Fruit fly (Drosophila melanogaster) whole organism, embryonic: ENCODE data around the gene Atat.
A peak's percentile ranks its signal among the peaks of the same experiment; 100 is the strongest.

Source experiments
- CG13296 ChIP-seq: fragments of 200-800 bp; sonication (Bioruptor generic); optimal IDR thresholded peaks from 3 replicates; lab custom pipeline; 2018; ENCODE audit warnings: missing biosample characterization, mild to moderate bottlenecking, missing genetic modification characterization
- CG15479 ChIP-seq: fragments of 200-800 bp; sonication (Bioruptor generic); optimal IDR thresholded peaks from 3 replicates; lab custom pipeline; 2019; ENCODE audit warnings: missing biosample characterization, mild to moderate bottlenecking, missing genetic modification characterization, moderate library complexity
- CG17612 ChIP-seq: fragments of 200-800 bp; sonication (Bioruptor generic); IDR thresholded peaks from 2 replicates; pipeline ENCODE4 v1.3.6; 2022; ENCODE audit warnings: missing biosample characterization, missing genetic modification characterization
- CG1832 ChIP-seq: fragments of 200-800 bp; sonication (Bioruptor generic); optimal IDR thresholded peaks from 2 replicates; lab custom pipeline; 2017; ENCODE audit warnings: missing biosample characterization, mild to moderate bottlenecking, missing genetic modification characterization, inconsistent platforms
- CG2199 ChIP-seq: fragments of 200-800 bp; sonication (Bioruptor generic); IDR thresholded peaks from 3 replicates; pipeline ENCODE4 v1.3.6; 2022; ENCODE audit warnings: missing biosample characterization, missing genetic modification characterization
- CG2678 ChIP-seq: fragments of 200-800 bp; sonication (Bioruptor generic); optimal IDR thresholded peaks from 3 replicates; lab custom pipeline; 2019; ENCODE audit warnings: missing biosample characterization, mild to moderate bottlenecking, missing genetic modification characterization, moderate library complexity
- CG2875 ChIP-seq: fragments of 200-800 bp; sonication (Bioruptor generic); optimal IDR thresholded peaks from 2 replicates; lab custom pipeline; 2017; ENCODE audit warnings: missing biosample characterization, mild to moderate bottlenecking, missing genetic modification characterization, missing genetic modification reagents
- CG3163 ChIP-seq: fragments of 200-800 bp; sonication (Bioruptor generic); optimal IDR thresholded peaks from 3 replicates; lab custom pipeline; 2016; ENCODE audit warnings: missing biosample characterization, missing genetic modification characterization
- CG4360 ChIP-seq: fragments of 200-800 bp; sonication (Bioruptor generic); IDR thresholded peaks from 2 replicates; pipeline ENCODE4 v1.3.6; 2022; ENCODE audit warnings: missing biosample characterization, missing genetic modification characterization
- CG4854 ChIP-seq: fragments of 200-800 bp; sonication (Bioruptor generic); optimal IDR thresholded peaks from 2 replicates; lab custom pipeline; 2016; ENCODE audit warnings: missing biosample characterization, missing genetic modification characterization, inconsistent platforms
- CG5180 ChIP-seq: fragments of 200-800 bp; sonication (Bioruptor generic); optimal IDR thresholded peaks from 3 replicates; lab custom pipeline; 2017; ENCODE audit warnings: missing biosample characterization, missing genetic modification characterization, mild to moderate bottlenecking, moderate library complexity, missing genetic modification reagents
- CG6272 ChIP-seq: fragments of 200-800 bp; sonication (Bioruptor generic); IDR thresholded peaks from 2 replicates; pipeline ENCODE4 v1.3.6; 2022; ENCODE audit warnings: missing biosample characterization, missing genetic modification characterization
- CG6683 ChIP-seq: fragments of 200-800 bp; sonication (Bioruptor generic); optimal IDR thresholded peaks from 2 replicates; lab custom pipeline; 2017; ENCODE audit warnings: missing biosample characterization, mild to moderate bottlenecking, missing genetic modification characterization, missing genetic modification reagents
- CG6854 ChIP-seq: fragments of 200-800 bp; sonication (Bioruptor generic); optimal IDR thresholded peaks from 3 replicates; lab custom pipeline; 2017; ENCODE audit warnings: missing biosample characterization, mild to moderate bottlenecking, missing genetic modification characterization
- Dbx ChIP-seq: fragments of 200-800 bp; sonication (Bioruptor generic); IDR thresholded peaks from 3 replicates; pipeline ENCODE4 v1.3.6; 2022; ENCODE audit warnings: missing biosample characterization, missing genetic modification characterization
- Drgx ChIP-seq: fragments of 200-800 bp; sonication (Bioruptor generic); IDR thresholded peaks from 2 replicates; pipeline ENCODE4 v1.3.6; 2022; ENCODE audit warnings: missing biosample characterization, missing genetic modification characterization
- E2f2 ChIP-seq: fragments of 200-800 bp; sonication (Bioruptor generic); IDR thresholded peaks from 2 replicates; pipeline ENCODE4 v1.3.6; 2022; ENCODE audit warnings: missing biosample characterization, missing genetic modification characterization
- HmgD ChIP-seq: fragments of 200-800 bp; sonication (Bioruptor generic); optimal IDR thresholded peaks from 3 replicates; lab custom pipeline; 2016; ENCODE audit warnings: missing biosample characterization, missing genetic modification characterization
- Lhr ChIP-seq: fragments of 200-800 bp; sonication (Bioruptor generic); optimal IDR thresholded peaks from 3 replicates; lab custom pipeline; 2017; ENCODE audit warnings: mild to moderate bottlenecking, missing biosample characterization, missing genetic modification reagents, missing genetic modification characterization
- Pdp1 ChIP-seq, 2 experiments: fragments of 200-800 bp; sonication (Bioruptor generic); optimal IDR thresholded peaks; 3 replicates each; lab custom pipeline; 2016; ENCODE audit warnings: missing biosample characterization in 2 of 2, missing genetic modification characterization in 2 of 2, mild to moderate bottlenecking in 1 of 2, moderate library complexity in 1 of 2
- Six4 ChIP-seq: fragments of 200-800 bp; sonication (Bioruptor generic); optimal IDR thresholded peaks from 2 replicates; lab custom pipeline; 2016; ENCODE audit warnings: missing biosample characterization, missing genetic modification characterization
- ac ChIP-seq: fragments of 200-800 bp; sonication (Bioruptor generic); optimal IDR thresholded peaks from 3 replicates; lab custom pipeline; 2017; ENCODE audit warnings: missing biosample characterization, mild to moderate bottlenecking, missing genetic modification characterization
- cad ChIP-seq: fragments of >200 bp; optimal IDR thresholded peaks from 2 replicates; lab custom pipeline; 2017; ENCODE audit warnings: missing biosample characterization, missing genetic modification characterization
- cas ChIP-seq: fragments of 200-800 bp; sonication (Bioruptor generic); IDR thresholded peaks from 2 replicates; pipeline ENCODE4 v1.3.6; 2022; ENCODE audit warnings: missing biosample characterization, missing genetic modification characterization
- chif ChIP-seq, 2 experiments: fragments of 200-800 bp; sonication (Bioruptor generic); optimal IDR thresholded peaks; 3 replicates each; lab custom pipeline; 2016; ENCODE audit warnings: missing biosample characterization in 2 of 2, missing genetic modification characterization in 2 of 2
- chm ChIP-seq: fragments of 200-800 bp; sonication (Bioruptor generic); IDR thresholded peaks from 2 replicates; pipeline ENCODE4 v1.3.6; 2022; ENCODE audit warnings: missing biosample characterization, missing genetic modification characterization
- eve ChIP-seq, 2 experiments: fragments of >200 bp; optimal IDR thresholded peaks; 2 replicates each; lab custom pipeline; 2017; ENCODE audit warnings: missing biosample characterization in 2 of 2, missing genetic modification characterization in 2 of 2
- eyg ChIP-seq: fragments of 200-800 bp; sonication (Bioruptor generic); optimal IDR thresholded peaks from 3 replicates; lab custom pipeline; 2016; ENCODE audit warnings: missing biosample characterization, missing genetic modification characterization
- grau ChIP-seq: fragments of 200-800 bp; optimal IDR thresholded peaks from 3 replicates; lab custom pipeline; 2019; ENCODE audit warnings: missing biosample characterization, mild to moderate bottlenecking, missing genetic modification characterization, moderate library complexity
- ind ChIP-seq: fragments of 200-800 bp; sonication (Bioruptor generic); optimal IDR thresholded peaks from 3 replicates; lab custom pipeline; 2016; ENCODE audit warnings: missing biosample characterization, missing genetic modification characterization
- kay ChIP-seq: fragments of 200-800 bp; sonication (Bioruptor generic); optimal IDR thresholded peaks from 2 replicates; lab custom pipeline; 2016; ENCODE audit warnings: missing biosample characterization, missing genetic modification characterization
- kni ChIP-seq: fragments of 200-800 bp; sonication (Bioruptor generic); optimal IDR thresholded peaks from 3 replicates; lab custom pipeline; 2017; ENCODE audit warnings: mild to moderate bottlenecking, missing biosample characterization, missing genetic modification reagents, missing genetic modification characterization
- mld ChIP-seq: fragments of 200-800 bp; sonication (Bioruptor generic); IDR thresholded peaks from 3 replicates; pipeline ENCODE4 v1.3.6; 2022; ENCODE audit warnings: missing biosample characterization, missing genetic modification characterization; ENCODE audit not compliant: partially characterized antibody
- nom ChIP-seq: fragments of 200-800 bp; sonication (Bioruptor generic); optimal IDR thresholded peaks from 2 replicates; lab custom pipeline; 2017; ENCODE audit warnings: missing biosample characterization, missing genetic modification characterization, mild to moderate bottlenecking, moderate library complexity, missing genetic modification reagents
- oc ChIP-seq: fragments of 200-800 bp; sonication (Bioruptor generic); optimal IDR thresholded peaks from 2 replicates; lab custom pipeline; 2018; ENCODE audit warnings: missing biosample characterization, mild to moderate bottlenecking, missing genetic modification characterization, moderate library complexity
- p53 ChIP-seq: fragments of 200-800 bp; sonication (Bioruptor generic); optimal IDR thresholded peaks from 2 replicates; lab custom pipeline; 2016; ENCODE audit warnings: missing biosample characterization, missing genetic modification characterization
- peb ChIP-seq: fragments of 200-800 bp; sonication (Bioruptor generic); IDR thresholded peaks from 2 replicates; pipeline ENCODE4 v1.3.6; 2022; ENCODE audit warnings: missing biosample characterization, missing genetic modification characterization
- schlank ChIP-seq: fragments of 200-800 bp; sonication (Bioruptor generic); optimal IDR thresholded peaks from 2 replicates; lab custom pipeline; 2018; ENCODE audit warnings: missing biosample characterization, mild to moderate bottlenecking, missing genetic modification characterization
- seq ChIP-seq: fragments of 200-800 bp; sonication (Bioruptor generic); IDR thresholded peaks from 2 replicates; pipeline ENCODE4 v1.3.6; 2022; ENCODE audit warnings: missing biosample characterization, missing genetic modification characterization
- shn ChIP-seq: fragments of 200-800 bp; sonication (Bioruptor generic); optimal IDR thresholded peaks from 3 replicates; lab custom pipeline; 2016; ENCODE audit warnings: missing biosample characterization, missing genetic modification characterization
- tap ChIP-seq: fragments of 200-800 bp; optimal IDR thresholded peaks from 3 replicates; lab custom pipeline; 2019; ENCODE audit warnings: missing biosample characterization, mild to moderate bottlenecking, missing genetic modification characterization, moderate library complexity
- tgo ChIP-seq: fragments of 200-800 bp; sonication (Bioruptor generic); IDR thresholded peaks from 3 replicates; pipeline ENCODE4 v1.3.6; 2022; ENCODE audit warnings: missing biosample characterization, missing genetic modification characterization
- tll ChIP-seq, 2 experiments: fragments of 200-800 bp in 1 of 2; fragments of >200 bp in 1 of 2; sonication (Bioruptor generic) in 1 of 2; optimal IDR thresholded peaks; 2 replicates each; lab custom pipeline; 2017 to 2019; ENCODE audit warnings: missing biosample characterization in 2 of 2, missing genetic modification characterization in 2 of 2, mild to moderate bottlenecking in 1 of 2, moderate library complexity in 1 of 2
- tup ChIP-seq: fragments of 200-800 bp; sonication (Bioruptor generic); optimal IDR thresholded peaks from 2 replicates; lab custom pipeline; 2016; ENCODE audit warnings: missing biosample characterization, mild to moderate bottlenecking, missing genetic modification characterization, moderate library complexity
- z ChIP-seq: fragments of 200-800 bp; sonication (Bioruptor generic); IDR thresholded peaks from 3 replicates; pipeline ENCODE4 v1.3.6; 2022; ENCODE audit warnings: missing biosample characterization, missing genetic modification characterization

Atat gene

dm6 chr3L:9422135-9422534 is 4.4 kb downstream of the Atat start:
- TF ChIP-seq cad (GFP tag; lab: Kevin White, UChicago) (peak; percentile 13), Lhr (no peak), CG15479 (peak; percentile 59)

DNA sequence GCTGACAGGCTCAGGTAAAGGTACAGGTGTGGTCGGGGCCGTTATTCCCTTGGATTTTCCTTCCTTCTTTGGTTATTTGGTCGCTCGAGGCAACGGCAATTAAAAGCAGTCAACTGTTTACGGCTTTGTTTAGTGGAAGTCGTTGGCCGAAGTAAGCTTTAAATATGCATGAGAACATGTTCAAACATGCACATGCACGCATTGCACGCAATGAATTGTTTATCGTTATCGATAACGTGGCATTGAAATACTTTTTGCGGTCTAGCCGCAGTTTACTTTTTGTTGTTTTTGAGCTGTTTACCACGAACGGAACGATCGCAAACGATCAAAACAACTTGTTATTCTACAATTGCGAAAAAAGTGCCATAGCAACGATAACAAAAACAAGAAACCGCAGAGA is 4.9 kb downstream of the Atat start:
- TF ChIP-seq tll (GFP tag; optimal IDR thresholded peaks at IDR 0.05; lab: Kevin White, UChicago) (peak in 1 of 2 experiments; percentile 20), ac (GFP tag; lab: Kevin White, UChicago) (peak; percentile 77), p53 (GFP tag; lab: Kevin White, UChicago) (peak; percentile 98), CG6683 (no peak)

- TF ChIP-seq shn (GFP tag; lab: Kevin White, UChicago) (no peak), nom (GFP tag; lab: Kevin White, UChicago) (no peak), CG6272 (GFP tag; lab: Robert Waterston, UW) (no peak), grau (tag; lab: Kevin White, UChicago) (peak; percentile 39), Pdp1 (GFP tag; optimal IDR thresholded peaks at IDR 0.05; lab: Kevin White, UChicago) (peak in 1 of 2 experiments; percentile 52), peb (GFP tag; lab: Robert Waterston, UW) (no peak), CG3163 (no peak)
Observed at dm6 chr3L:9420819-9421130, 5.8 kb downstream of the Atat start.

dm6 chr3L:9420054-9420818 is 6.3 kb downstream of the Atat start:
- TF ChIP-seq eve (GFP tag; optimal IDR thresholded peaks at IDR 0.05; lab: Kevin White, UChicago) (peak in 1 of 2 experiments; percentile 74), schlank (tag; lab: Kevin White, UChicago) (no peak), CG5180 (GFP tag; lab: Kevin White, UChicago) (no peak), z (GFP tag; lab: Robert Waterston, UW) (no peak), tup (GFP tag; lab: Kevin White, UChicago) (no peak), E2f2 (GFP tag; lab: Robert Waterston, UW) (peak; percentile 39; the same call in 1 of the 2 replicates), CG6854 (GFP tag; lab: Kevin White, UChicago) (no peak), oc (tag; lab: Kevin White, UChicago) (peak; percentile 8), CG2199 (no peak), kni (GFP tag; lab: Kevin White, UChicago) (no peak), seq (GFP tag; lab: Robert Waterston, UW) (peak; percentile 58; the same call in 1 of the 2 replicates), cas (GFP tag; lab: Robert Waterston, UW) (no peak), Six4 (no peak), CG4854 (GFP tag; lab: Kevin White, UChicago) (no peak), kay (GFP tag; lab: Kevin White, UChicago) (no peak), CG2875 (peak; percentile 45), Dbx (0 out of 3 replicates have a peak, but pooled peaks have one; percentile 32), Drgx (GFP tag; lab: Robert Waterston, UW) (peak; percentile 95), eyg (GFP tag; lab: Kevin White, UChicago) (no peak), CG1832 (GFP tag; lab: Kevin White, UChicago) (no peak), chm (GFP tag; lab: Robert Waterston, UW) (no peak), chif (GFP tag; optimal IDR thresholded peaks at IDR 0.05; lab: Kevin White, UChicago) (peak in 1 of 2 experiments; percentile 28), ind (GFP tag; lab: Kevin White, UChicago) (peak; percentile 31), CG13296 (peak; percentile 26), tgo (GFP tag; lab: Robert Waterston, UW) (peak; percentile 40; the same call in 2 of the 3 replicates), HmgD (GFP tag; lab: Kevin White, UChicago) (no peak), CG2678 (tag; lab: Kevin White, UChicago) (peak; percentile 66), CG4360 (GFP tag; lab: Robert Waterston, UW) (0 out of 2 replicates have a peak, but pooled peaks have one; percentile 13), CG17612 (no peak), tap (tag; lab: Kevin White, UChicago) (peak; percentile 44), mld (no peak), CG15479 (no peak)
